Fruit fly (Drosophila melanogaster): ENCODE measurements around the gene Ziz.

Gene Ziz

dm6 chr2L:7503719-7504118 lies 7.6 kb upstream of the Ziz start:
- TF ChIP-seq CG17801 (GFP tag; optimal IDR thresholded peaks at IDR 0.05; ENCODE audit: partially characterized antibody): no peak

- no peak for TF ChIP-seq CG17801 (GFP tag; optimal IDR thresholded peaks at IDR 0.05; ENCODE audit: partially characterized antibody)
These were observed 5.6 kb upstream of the Ziz start for dm6 chr2L:7501743-7502142.

- TF ChIP-seq CG17801 (GFP tag; optimal IDR thresholded peaks at IDR 0.05; ENCODE audit: partially characterized antibody): no peak
These were observed 2.1 kb upstream of the Ziz start for dm6 chr2L:7498208-7498607.

dm6 chr2L:7497265-7497664 lies 1.2 kb upstream of the Ziz start, which contains the start of gene Obp28a:
Gene Obp28a (minus strand): TSS chr2L:7497365.
- no peak for TF ChIP-seq CG17801 (GFP tag; optimal IDR thresholded peaks at IDR 0.05; ENCODE audit: partially characterized antibody)

dm6 chr2L:7495294-7495986 lies 667 bp downstream of the Ziz start:
- no peak for TF ChIP-seq CG17801 (GFP tag; optimal IDR thresholded peaks at IDR 0.05; ENCODE audit: partially characterized antibody)

dm6 chr2L:7494341-7495293 lies 1.5 kb downstream of the Ziz start:
- TF ChIP-seq CG17801 (GFP tag; optimal IDR thresholded peaks at IDR 0.05; ENCODE audit: partially characterized antibody): no peak

dm6 chr2L:7493444-7493843 lies 2.7 kb downstream of the Ziz start:
- no peak for TF ChIP-seq CG17801 (GFP tag; optimal IDR thresholded peaks at IDR 0.05; ENCODE audit: partially characterized antibody)

dm6 chr2L:7492508-7492907 lies 3.6 kb downstream of the Ziz start:
- peak; percentile 82 for TF ChIP-seq CG17801 (GFP tag; optimal IDR thresholded peaks at IDR 0.05; ENCODE audit: partially characterized antibody)

- TF ChIP-seq CG17801 (GFP tag; optimal IDR thresholded peaks at IDR 0.05; ENCODE audit: partially characterized antibody): no peak
These were observed 4.2 kb downstream of the Ziz start for dm6 chr2L:7491902-7492301.

dm6 chr2L:7486222-7486621 lies 9.9 kb downstream of the Ziz start:
- no peak for TF ChIP-seq CG17801 (GFP tag; optimal IDR thresholded peaks at IDR 0.05; ENCODE audit: partially characterized antibody)

dm6 chr2L:7474404-7474803 lies 21.7 kb downstream of the Ziz start, which contains the start of gene CG6441:
Gene CG6441 (plus strand): TSS chr2L:7474704.
- TF ChIP-seq CG17801 (GFP tag; optimal IDR thresholded peaks at IDR 0.05; ENCODE audit: partially characterized antibody): no peak

- TF ChIP-seq CG17801 (GFP tag; optimal IDR thresholded peaks at IDR 0.05; ENCODE audit: partially characterized antibody): no peak
These were observed 22.9 kb downstream of the Ziz start for dm6 chr2L:7473248-7473647.

dm6 chr2L:7466304-7466703 lies 29.8 kb downstream of the Ziz start, which contains the start of gene CG6055:
Gene CG6055 (plus strand): TSS chr2L:7466543.
- TF ChIP-seq CG17801 (GFP tag; optimal IDR thresholded peaks at IDR 0.05; ENCODE audit: partially characterized antibody): no peak

dm6 chr2L:7462147-7462546 lies 34.0 kb downstream of the Ziz start, which contains the start of gene Gr28b:
Gene Gr28b (minus strand): TSS chr2L:7462247.
- TF ChIP-seq CG17801 (GFP tag; optimal IDR thresholded peaks at IDR 0.05; ENCODE audit: partially characterized antibody): no peak

dm6 chr2L:7454112-7454511 lies 42.0 kb downstream of the Ziz start, which contains the start of gene Gr28a:
Gene Gr28a (minus strand): TSS chr2L:7454212.
- no peak for TF ChIP-seq CG17801 (GFP tag; optimal IDR thresholded peaks at IDR 0.05; ENCODE audit: partially characterized antibody)

dm6 chr2L:7452093-7452492 lies 44.0 kb downstream of the Ziz start:
- no peak for TF ChIP-seq CG17801 (GFP tag; optimal IDR thresholded peaks at IDR 0.05; ENCODE audit: partially characterized antibody)
